Fruit fly (Drosophila melanogaster): ENCODE measurements around the gene Lgr4.

The Lgr4 gene

dm6 chrX:13214056-13214455 lies 25.1 kb upstream of the Lgr4 start (continued):
- peak; percentile 9 for TF ChIP-seq CG13894 (tag; optimal IDR thresholded peaks at IDR 0.05)
- peak; percentile 63 for TF ChIP-seq CG7556 (GFP tag; optimal IDR thresholded peaks at IDR 0.05)
- no peak for TF ChIP-seq wor (GFP tag; IDR thresholded peaks at IDR 0.05)
- TF ChIP-seq PHDP (tag; optimal IDR thresholded peaks at IDR 0.05) = peak; percentile 74
- peak; percentile 49 for TF ChIP-seq slp2 (GFP tag; optimal IDR thresholded peaks at IDR 0.05)
- TF ChIP-seq CG15696 (tag; optimal IDR thresholded peaks at IDR 0.05) = no peak
- peak; percentile 79 for TF ChIP-seq lilli (GFP tag; optimal IDR thresholded peaks at IDR 0.05)
- TF ChIP-seq CG33557 (GFP tag; optimal IDR thresholded peaks at IDR 0.05) = no peak
- TF ChIP-seq CG10274 (GFP tag; optimal IDR thresholded peaks at IDR 0.05) = no peak
- no peak for TF ChIP-seq CG10959 (GFP tag; IDR thresholded peaks at IDR 0.05)
- TF ChIP-seq Ets97D (GFP tag; optimal IDR thresholded peaks at IDR 0.05) = peak; percentile 35
- TF ChIP-seq CG31224 (GFP tag; IDR thresholded peaks at IDR 0.05) = peak; percentile 31; the same call in 1 of the 2 replicates
- no peak for TF ChIP-seq Stat92E (GFP tag; optimal IDR thresholded peaks at IDR 0.05)
- TF ChIP-seq ab (GFP tag; optimal IDR thresholded peaks at IDR 0.05) = no peak
- TF ChIP-seq eyg (GFP tag; optimal IDR thresholded peaks at IDR 0.05) = peak; percentile 46
- no peak for TF ChIP-seq CG8478 (optimal IDR thresholded peaks at IDR 0.05)
- TF ChIP-seq Chrac-16 (GFP tag; optimal IDR thresholded peaks at IDR 0.05) = peak; percentile 71
- TF ChIP-seq Mes4 (GFP tag; optimal IDR thresholded peaks at IDR 0.05) = peak; percentile 58
- TF ChIP-seq CG4707 (GFP tag; optimal IDR thresholded peaks at IDR 0.05) = no peak
- TF ChIP-seq chn (GFP tag; optimal IDR thresholded peaks at IDR 0.05) = peak; percentile 65
- no peak for TF ChIP-seq Dll (GFP tag; IDR thresholded peaks at IDR 0.05; ENCODE audit: partially characterized antibody)
- peak; percentile 36 for TF ChIP-seq slou (GFP tag; optimal IDR thresholded peaks at IDR 0.05)
- TF ChIP-seq CG30403 (GFP tag; optimal IDR thresholded peaks at IDR 0.05) = peak; percentile 75
- peak; percentile 47 for TF ChIP-seq CG31365 (tag; optimal IDR thresholded peaks at IDR 0.05)
- no peak for TF ChIP-seq dan (GFP tag; IDR thresholded peaks at IDR 0.05)
- peak; percentile 41 for TF ChIP-seq ATbp (GFP tag; optimal IDR thresholded peaks at IDR 0.05)
- peak; percentile 26; the same call in 1 of the 2 replicates for TF ChIP-seq peb (GFP tag; IDR thresholded peaks at IDR 0.05)
- TF ChIP-seq z (GFP tag; IDR thresholded peaks at IDR 0.05) = no peak
- TF ChIP-seq CG18599 (GFP tag; optimal IDR thresholded peaks at IDR 0.05) = peak; percentile 32
- TF ChIP-seq H2.0 (GFP tag; IDR thresholded peaks at IDR 0.05) = peak; percentile 51; the same call in 1 of the 2 replicates
- peak; percentile 43 for TF ChIP-seq Sry-δ (GFP tag; optimal IDR thresholded peaks at IDR 0.05)
- TF ChIP-seq CHES-1-like (GFP tag; optimal IDR thresholded peaks at IDR 0.05) = peak; percentile 53
- TF ChIP-seq CG6765 (GFP tag; optimal IDR thresholded peaks at IDR 0.05) = no peak
- no peak for TF ChIP-seq TFAM (GFP tag; optimal IDR thresholded peaks at IDR 0.05)
- TF ChIP-seq MTF-1 (GFP tag; optimal IDR thresholded peaks at IDR 0.05; ENCODE audit: borderline replicate concordance) = peak; percentile 35
- TF ChIP-seq CG31441 (GFP tag; IDR thresholded peaks at IDR 0.05) = peak; percentile 15; the same call in 1 of the 2 replicates
- peak; percentile 47 for TF ChIP-seq CG1529 (GFP tag; optimal IDR thresholded peaks at IDR 0.05)
- TF ChIP-seq grn (GFP tag; optimal IDR thresholded peaks at IDR 0.05) = no peak
- peak; percentile 69 for TF ChIP-seq otp (GFP tag; IDR thresholded peaks at IDR 0.05)
- TF ChIP-seq D (optimal IDR thresholded peaks at IDR 0.05) = no peak
- peak; percentile 38 for TF ChIP-seq D (GFP tag; optimal IDR thresholded peaks at IDR 0.05)
- TF ChIP-seq CG13123 (GFP tag; optimal IDR thresholded peaks at IDR 0.05) = peak; percentile 24
- TF ChIP-seq pum (GFP tag; optimal IDR thresholded peaks at IDR 0.05) = peak; percentile 58
- TF ChIP-seq chif (GFP tag; optimal IDR thresholded peaks at IDR 0.05) = peak; percentile 58 to 66
- TF ChIP-seq CG32532 (GFP tag; IDR thresholded peaks at IDR 0.05) = peak; percentile 75
- peak; percentile 46 for TF ChIP-seq zfh2 (GFP tag; optimal IDR thresholded peaks at IDR 0.05)
- TF ChIP-seq CG7745 (tag; optimal IDR thresholded peaks at IDR 0.05) = no peak
- 0 out of 3 replicates have a peak, but pooled peaks have one; percentile 16 for TF ChIP-seq so (GFP tag; IDR thresholded peaks at IDR 0.05)
- peak; percentile 39 for TF ChIP-seq CG3847 (GFP tag; IDR thresholded peaks at IDR 0.05)
- TF ChIP-seq CG9215 (GFP tag; IDR thresholded peaks at IDR 0.05) = peak; percentile 37; the same call in 1 of the 2 replicates
- peak; percentile 58 for TF ChIP-seq CG18262 (tag; optimal IDR thresholded peaks at IDR 0.05)
- 0 out of 2 replicates have a peak, but pooled peaks have one; percentile 30 for TF ChIP-seq gsb (GFP tag; IDR thresholded peaks at IDR 0.05)

All from whole organism, embryonic.